Fruit fly (Drosophila melanogaster) whole organism, embryonic: Measurements from ENCODE around the gene bab1.
A peak's percentile ranks its signal among the peaks of the same experiment; 100 is the strongest.

Experiments
- CG11504 ChIP-seq: fragments of 200-800 bp; sonication (Bioruptor generic); optimal IDR thresholded peaks from 3 replicates; lab custom pipeline; 2019; ENCODE audit warnings: missing biosample characterization, mild to moderate bottlenecking, missing genetic modification characterization, moderate library complexity
- CG12071 ChIP-seq: fragments of 200-800 bp; sonication (Bioruptor generic); optimal IDR thresholded peaks from 3 replicates; lab custom pipeline; 2018; ENCODE audit warnings: missing biosample characterization, mild to moderate bottlenecking, missing genetic modification characterization
- CG12104 ChIP-seq: fragments of 200-800 bp; sonication (Bioruptor generic); optimal IDR thresholded peaks from 3 replicates; lab custom pipeline; 2016; ENCODE audit warnings: missing biosample characterization, missing genetic modification characterization
- CG12659 ChIP-seq: fragments of 200-800 bp; sonication (Bioruptor generic); optimal IDR thresholded peaks from 3 replicates; lab custom pipeline; 2017; ENCODE audit warnings: mild to moderate bottlenecking, missing biosample characterization, missing genetic modification reagents, missing genetic modification characterization
- CG14860 ChIP-seq: fragments of 200-800 bp; sonication (Bioruptor generic); IDR thresholded peaks from 3 replicates; pipeline ENCODE4 v1.3.6; 2022; ENCODE audit warnings: missing biosample characterization, missing genetic modification characterization; ENCODE audit not compliant: partially characterized antibody
- CG15269 ChIP-seq: fragments of 200-800 bp; sonication (Bioruptor generic); optimal IDR thresholded peaks from 2 replicates; lab custom pipeline; 2018; ENCODE audit warnings: missing biosample characterization, mild to moderate bottlenecking, missing genetic modification characterization, moderate library complexity
- CG17385 ChIP-seq: fragments of 200-800 bp; sonication (Bioruptor generic); optimal IDR thresholded peaks from 3 replicates; lab custom pipeline; 2018; ENCODE audit warnings: missing biosample characterization, mild to moderate bottlenecking, missing genetic modification characterization
- CG17829 ChIP-seq: fragments of 200-800 bp; optimal IDR thresholded peaks from 2 replicates; lab custom pipeline; 2019; ENCODE audit warnings: missing biosample characterization, mild to moderate bottlenecking, missing genetic modification characterization, moderate library complexity
- CG17912 ChIP-seq: fragments of 200-800 bp; sonication (Bioruptor generic); optimal IDR thresholded peaks from 2 replicates; lab custom pipeline; 2018; ENCODE audit warnings: missing biosample characterization, mild to moderate bottlenecking, missing genetic modification characterization
- CG18599 ChIP-seq: fragments of 200-800 bp; sonication (Bioruptor generic); optimal IDR thresholded peaks from 3 replicates; lab custom pipeline; 2017; ENCODE audit warnings: missing biosample characterization, missing genetic modification characterization, mild to moderate bottlenecking, moderate library complexity, missing genetic modification reagents
- CG2712 ChIP-seq: fragments of 200-800 bp; optimal IDR thresholded peaks from 3 replicates; lab custom pipeline; 2019; ENCODE audit warnings: missing biosample characterization, mild to moderate bottlenecking, missing genetic modification characterization, moderate library complexity
- CG2875 ChIP-seq: fragments of 200-800 bp; sonication (Bioruptor generic); optimal IDR thresholded peaks from 2 replicates; lab custom pipeline; 2017; ENCODE audit warnings: missing biosample characterization, mild to moderate bottlenecking, missing genetic modification characterization, missing genetic modification reagents
- CG3065 ChIP-seq: fragments of 200-800 bp; sonication (Bioruptor generic); optimal IDR thresholded peaks from 2 replicates; lab custom pipeline; 2016; ENCODE audit warnings: missing biosample characterization, missing genetic modification characterization
- CG33557 ChIP-seq: fragments of 200-800 bp; sonication (Bioruptor generic); optimal IDR thresholded peaks from 2 replicates; lab custom pipeline; 2019; ENCODE audit warnings: missing biosample characterization, mild to moderate bottlenecking, missing genetic modification characterization, moderate library complexity
- CG4707 ChIP-seq: fragments of 200-800 bp; sonication (Bioruptor generic); optimal IDR thresholded peaks from 2 replicates; lab custom pipeline; 2018; ENCODE audit warnings: missing biosample characterization, mild to moderate bottlenecking, missing genetic modification characterization, moderate library complexity
- CG4820 ChIP-seq: fragments of 200-800 bp; sonication (Bioruptor generic); optimal IDR thresholded peaks from 3 replicates; lab custom pipeline; 2016; ENCODE audit warnings: missing biosample characterization, missing genetic modification characterization
- CG5180 ChIP-seq: fragments of 200-800 bp; sonication (Bioruptor generic); optimal IDR thresholded peaks from 3 replicates; lab custom pipeline; 2017; ENCODE audit warnings: missing biosample characterization, missing genetic modification characterization, mild to moderate bottlenecking, moderate library complexity, missing genetic modification reagents
- CG7839 ChIP-seq: fragments of 200-800 bp; sonication (Bioruptor generic); optimal IDR thresholded peaks from 3 replicates; lab custom pipeline; 2018; ENCODE audit warnings: missing biosample characterization, mild to moderate bottlenecking, missing genetic modification characterization, moderate library complexity
- CG9932 ChIP-seq: fragments of 200-800 bp; sonication (Bioruptor generic); IDR thresholded peaks from 2 replicates; pipeline ENCODE4 v1.3.6; 2022; ENCODE audit warnings: missing biosample characterization, missing genetic modification characterization
- CoRest ChIP-seq: fragments of 200-800 bp; sonication (Bioruptor generic); optimal IDR thresholded peaks from 3 replicates; lab custom pipeline; 2018; ENCODE audit warnings: missing biosample characterization, mild to moderate bottlenecking, missing genetic modification characterization, moderate library complexity
- D19B ChIP-seq: fragments of 200-800 bp; sonication (Bioruptor generic); optimal IDR thresholded peaks from 2 replicates; lab custom pipeline; 2017; ENCODE audit warnings: missing biosample characterization, mild to moderate bottlenecking, missing genetic modification characterization
- Dek ChIP-seq: fragments of 200-800 bp; sonication (Bioruptor generic); optimal IDR thresholded peaks from 3 replicates; lab custom pipeline; 2019; ENCODE audit warnings: missing biosample characterization, mild to moderate bottlenecking, missing genetic modification characterization, moderate library complexity
- E2f2 ChIP-seq: fragments of 200-800 bp; sonication (Bioruptor generic); IDR thresholded peaks from 2 replicates; pipeline ENCODE4 v1.3.6; 2022; ENCODE audit warnings: missing biosample characterization, missing genetic modification characterization
- Fer1 ChIP-seq: fragments of 200-800 bp; sonication (Bioruptor generic); optimal IDR thresholded peaks from 2 replicates; lab custom pipeline; 2017; ENCODE audit warnings: missing biosample characterization, mild to moderate bottlenecking, missing genetic modification characterization
- Max ChIP-seq: fragments of 200-800 bp; sonication (Bioruptor generic); optimal IDR thresholded peaks from 2 replicates; lab custom pipeline; 2016; ENCODE audit warnings: missing biosample characterization, mild to moderate bottlenecking, missing genetic modification characterization
- Neu2 ChIP-seq: fragments of 200-800 bp; sonication (Bioruptor generic); optimal IDR thresholded peaks from 3 replicates; lab custom pipeline; 2016; ENCODE audit warnings: missing biosample characterization, missing genetic modification characterization, borderline replicate concordance
- Oli ChIP-seq: fragments of 200-800 bp; sonication (Bioruptor generic); optimal IDR thresholded peaks from 2 replicates; lab custom pipeline; 2018; ENCODE audit warnings: missing biosample characterization, mild to moderate bottlenecking, missing genetic modification characterization, moderate library complexity
- Rfx ChIP-seq: fragments of 200-800 bp; sonication (Bioruptor generic); IDR thresholded peaks from 2 replicates; pipeline ENCODE4 v1.3.6; 2022; ENCODE audit warnings: missing biosample characterization, missing genetic modification characterization
- Sox102F ChIP-seq: fragments of 200-800 bp; sonication (Bioruptor generic); optimal IDR thresholded peaks from 2 replicates; lab custom pipeline; 2018; ENCODE audit warnings: missing biosample characterization, mild to moderate bottlenecking, missing genetic modification characterization, moderate library complexity
- Spps ChIP-seq: fragments of 200-800 bp; sonication (Bioruptor generic); optimal IDR thresholded peaks from 2 replicates; lab custom pipeline; 2018; ENCODE audit warnings: missing biosample characterization, mild to moderate bottlenecking, missing genetic modification characterization
- Taf1 ChIP-seq: fragments of 200-800 bp; sonication (Bioruptor generic); IDR thresholded peaks from 2 replicates; pipeline ENCODE4 v1.3.6; 2022; ENCODE audit warnings: missing biosample characterization, missing genetic modification characterization
- YL-1 ChIP-seq: fragments of 200-800 bp; sonication (Bioruptor generic); optimal IDR thresholded peaks from 3 replicates; lab custom pipeline; 2017; ENCODE audit warnings: missing biosample characterization, mild to moderate bottlenecking, missing genetic modification characterization
- da ChIP-seq: fragments of 200-800 bp; sonication (Bioruptor generic); optimal IDR thresholded peaks from 2 replicates; lab custom pipeline; 2016; ENCODE audit warnings: missing biosample characterization, missing genetic modification characterization
- disco-r ChIP-seq: fragments of 200-800 bp; sonication (Bioruptor generic); optimal IDR thresholded peaks from 2 replicates; lab custom pipeline; 2016; ENCODE audit warnings: missing biosample characterization, missing genetic modification characterization
- emc ChIP-seq: fragments of 200-800 bp; sonication (Bioruptor generic); optimal IDR thresholded peaks from 2 replicates; lab custom pipeline; 2016; ENCODE audit warnings: missing biosample characterization, missing genetic modification characterization
- fd3F ChIP-seq: fragments of 200-800 bp; sonication (Bioruptor generic); optimal IDR thresholded peaks from 2 replicates; lab custom pipeline; 2018; ENCODE audit warnings: missing biosample characterization, mild to moderate bottlenecking, missing genetic modification characterization, moderate library complexity
- gem ChIP-seq: fragments of 200-800 bp; sonication (Bioruptor generic); optimal IDR thresholded peaks from 2 replicates; lab custom pipeline; 2019; ENCODE audit warnings: missing biosample characterization, mild to moderate bottlenecking, missing genetic modification characterization, moderate library complexity
- h ChIP-seq: fragments of >200 bp; optimal IDR thresholded peaks from 2 replicates; lab custom pipeline; 2017
- jigr1 ChIP-seq: fragments of 200-800 bp; sonication (Bioruptor generic); IDR thresholded peaks from 3 replicates; pipeline ENCODE4 v1.3.6; 2022; ENCODE audit warnings: missing biosample characterization, missing genetic modification characterization
- lab ChIP-seq: fragments of 200-800 bp; sonication (Bioruptor generic); optimal IDR thresholded peaks from 3 replicates; lab custom pipeline; 2017; ENCODE audit warnings: missing biosample characterization, missing genetic modification characterization, mild to moderate bottlenecking, moderate library complexity, missing genetic modification reagents
- lmd ChIP-seq: fragments of 200-800 bp; sonication (Bioruptor generic); IDR thresholded peaks from 2 replicates; pipeline ENCODE4 v1.3.6; 2022; ENCODE audit warnings: missing biosample characterization, missing genetic modification characterization
- org-1 ChIP-seq: fragments of 200-800 bp; sonication (Bioruptor generic); optimal IDR thresholded peaks from 2 replicates; lab custom pipeline; 2017; ENCODE audit warnings: missing biosample characterization, missing genetic modification characterization
- peb ChIP-seq: fragments of 200-800 bp; sonication (Bioruptor generic); IDR thresholded peaks from 2 replicates; pipeline ENCODE4 v1.3.6; 2022; ENCODE audit warnings: missing biosample characterization, missing genetic modification characterization
- prd ChIP-seq, 3 experiments: fragments of >200 bp in 2 of 3; fragments of 200-800 bp in 1 of 3; sonication (Bioruptor generic) in 1 of 3; optimal IDR thresholded peaks in 2 of 3; IDR thresholded peaks in 1 of 3; 2 replicates in 2 of 3; 3 replicates in 1 of 3; pipeline versions ENCODE4 v1.3.6 to Lab custom; 2017 to 2022; ENCODE audit warnings: missing biosample characterization in 1 of 3, missing genetic modification characterization in 1 of 3
- ranshi ChIP-seq: fragments of 200-800 bp; sonication (Bioruptor generic); IDR thresholded peaks from 2 replicates; pipeline ENCODE4 v1.3.6; 2022; ENCODE audit warnings: missing biosample characterization, missing genetic modification characterization
- sima ChIP-seq: fragments of 200-800 bp; sonication (Bioruptor generic); optimal IDR thresholded peaks from 2 replicates; lab custom pipeline; 2016; ENCODE audit warnings: missing biosample characterization, missing genetic modification characterization
- slou ChIP-seq: fragments of 200-800 bp; sonication (Bioruptor generic); optimal IDR thresholded peaks from 3 replicates; lab custom pipeline; 2016; ENCODE audit warnings: missing biosample characterization, missing genetic modification characterization
- slp2 ChIP-seq: fragments of 200-800 bp; sonication (Bioruptor generic); optimal IDR thresholded peaks from 2 replicates; lab custom pipeline; 2016; ENCODE audit warnings: missing biosample characterization, missing genetic modification characterization
- trh ChIP-seq: fragments of 200-800 bp; sonication (Bioruptor generic); optimal IDR thresholded peaks from 2 replicates; lab custom pipeline; 2016; ENCODE audit warnings: missing biosample characterization, missing genetic modification characterization
- zen2 ChIP-seq: fragments of 200-800 bp; sonication (Bioruptor generic); IDR thresholded peaks from 3 replicates; pipeline ENCODE4 v1.3.6; 2022; ENCODE audit warnings: missing biosample characterization, missing genetic modification characterization; ENCODE audit not compliant: partially characterized antibody

The bab1 gene

DNA sequence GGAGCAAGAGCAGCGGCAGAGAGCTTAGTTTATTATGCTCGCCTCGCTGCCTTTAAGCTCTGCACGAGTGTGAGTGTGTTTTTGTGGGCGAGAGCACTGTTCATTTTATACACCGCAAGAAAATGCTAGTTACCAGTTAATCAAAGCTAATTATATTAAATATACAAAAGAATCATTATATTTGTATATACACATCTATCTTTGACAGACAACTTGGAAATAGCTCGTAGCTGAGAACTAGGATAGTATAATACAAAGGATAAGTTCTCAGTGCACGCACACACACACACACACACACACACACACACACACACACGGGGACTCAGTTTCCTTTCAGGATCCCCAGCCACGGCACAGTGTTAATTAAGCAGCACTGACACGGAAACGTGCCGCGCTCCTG, 89.9 kb downstream of the bab1 start (continued):
- TF ChIP-seq prd (optimal IDR thresholded peaks at IDR 0.05; lab: Kevin White, UChicago) (no peak), prd (GFP tag; IDR thresholded peaks at IDR 0.05; lab: Robert Waterston, UW) (peak; percentile 25; the same call in 1 of the 3 replicates), fd3F (no peak), CG12104 (GFP tag; lab: Kevin White, UChicago) (no peak), CG15269 (tag; lab: Kevin White, UChicago) (peak; percentile 18), D19B (GFP tag; lab: Kevin White, UChicago) (no peak), Rfx (GFP tag; lab: Robert Waterston, UW) (peak; percentile 40; the same call in 1 of the 2 replicates), Fer1 (peak; percentile 23), slp2 (GFP tag; lab: Kevin White, UChicago) (no peak), CG2875 (no peak), CG12659 (GFP tag; lab: Kevin White, UChicago) (peak; percentile 24), da (GFP tag; lab: Kevin White, UChicago) (no peak), CG17912 (no peak), Oli (tag; lab: Kevin White, UChicago) (peak; percentile 6), CG17829 (no peak), CG12071 (GFP tag; lab: Kevin White, UChicago) (no peak), YL-1 (GFP tag; lab: Kevin White, UChicago) (no peak), Neu2 (no peak), Spps (tag; lab: Kevin White, UChicago) (no peak), CG2712 (tag; lab: Kevin White, UChicago) (no peak), Taf1 (no peak; the same call in 1 of the 2 replicates), Sox102F (peak; percentile 21), CG14860 (GFP tag; lab: Robert Waterston, UW) (no peak), CG4820 (GFP tag; lab: Kevin White, UChicago) (no peak), disco-r (GFP tag; lab: Kevin White, UChicago) (no peak), emc (GFP tag; lab: Kevin White, UChicago) (no peak), CG11504 (peak; percentile 40), ranshi (GFP tag; lab: Robert Waterston, UW) (0 out of 2 replicates have a peak, but pooled peaks have one; percentile 29), org-1 (no peak), Max (GFP tag; lab: Kevin White, UChicago) (no peak), CoRest (tag; lab: Kevin White, UChicago) (peak; percentile 1), sima (GFP tag; lab: Kevin White, UChicago) (no peak), CG5180 (GFP tag; lab: Kevin White, UChicago) (no peak), CG33557 (GFP tag; lab: Kevin White, UChicago) (no peak), peb (no peak), CG7839 (peak; percentile 33), CG4707 (no peak), lmd (GFP tag; lab: Robert Waterston, UW) (peak; percentile 51; the same call in 1 of the 2 replicates), CG18599 (GFP tag; lab: Kevin White, UChicago) (peak; percentile 73), jigr1 (GFP tag; lab: Robert Waterston, UW) (no peak), zen2 (GFP tag; lab: Robert Waterston, UW) (no peak), h (lab: Kevin White, UChicago) (no peak), CG9932 (GFP tag; lab: Robert Waterston, UW) (peak; percentile 44; the same call in 1 of the 2 replicates), trh (GFP tag; lab: Kevin White, UChicago) (no peak), CG3065 (GFP tag; lab: Kevin White, UChicago) (no peak), Dek (no peak), E2f2 (no peak), CG17385 (GFP tag; lab: Kevin White, UChicago) (peak; percentile 5), gem (peak; percentile 45), lab (GFP tag; lab: Kevin White, UChicago) (peak; percentile 60), slou (GFP tag; lab: Kevin White, UChicago) (no peak)
